Fruit fly (Drosophila melanogaster): ENCODE results near the gene CG6766.

CG6766 gene

dm6 chr2L:12030552-12031131 is 9.8 kb downstream of the CG6766 start:
- TF ChIP-seq EcR (GFP tag; optimal IDR thresholded peaks at IDR 0.05): no peak
- TF ChIP-seq Dll (optimal IDR thresholded peaks at IDR 0.05): no peak
- no peak for TF ChIP-seq pan (optimal IDR thresholded peaks at IDR 0.05)
- no peak for TF ChIP-seq usp (GFP tag; optimal IDR thresholded peaks at IDR 0.05)
- no peak for TF ChIP-seq psq (optimal IDR thresholded peaks at IDR 0.05)
- no peak for TF ChIP-seq CG8478 (optimal IDR thresholded peaks at IDR 0.05)

DNA sequence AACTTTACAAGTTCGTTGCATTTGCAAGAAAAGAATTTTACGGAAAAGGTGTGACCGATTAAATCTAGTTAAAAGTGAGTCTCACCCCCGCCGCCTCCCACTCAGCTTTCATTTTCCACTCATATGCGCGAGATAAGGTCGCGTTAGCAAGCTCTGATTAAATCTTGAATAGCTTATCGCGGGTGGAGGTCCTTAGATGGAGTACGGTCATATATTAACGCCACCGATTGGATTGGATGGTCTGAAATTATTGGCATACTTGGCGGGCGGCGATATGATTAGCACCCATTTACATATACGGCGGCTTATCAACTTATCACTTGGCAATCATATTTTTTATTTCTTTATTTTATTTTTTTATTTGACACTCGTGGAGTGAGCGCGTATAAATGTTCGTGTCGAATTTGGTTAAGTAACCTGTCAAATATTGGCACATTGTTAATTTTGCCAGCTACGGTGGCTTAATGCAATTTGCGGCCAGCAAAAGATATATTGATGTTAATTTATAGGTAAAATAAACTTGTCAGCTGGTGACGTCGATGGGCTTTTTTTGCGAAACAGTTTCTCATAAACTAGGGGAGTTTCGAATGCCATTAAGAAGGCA is 10.8 kb downstream of the CG6766 start:
- TF ChIP-seq EcR (GFP tag; optimal IDR thresholded peaks at IDR 0.05): no peak
- TF ChIP-seq usp (GFP tag; optimal IDR thresholded peaks at IDR 0.05): no peak
- no peak for TF ChIP-seq pan (optimal IDR thresholded peaks at IDR 0.05)
- no peak for TF ChIP-seq Dll (optimal IDR thresholded peaks at IDR 0.05)
- no peak for TF ChIP-seq CG8478 (optimal IDR thresholded peaks at IDR 0.05)
- no peak for TF ChIP-seq psq (optimal IDR thresholded peaks at IDR 0.05)

DNA sequence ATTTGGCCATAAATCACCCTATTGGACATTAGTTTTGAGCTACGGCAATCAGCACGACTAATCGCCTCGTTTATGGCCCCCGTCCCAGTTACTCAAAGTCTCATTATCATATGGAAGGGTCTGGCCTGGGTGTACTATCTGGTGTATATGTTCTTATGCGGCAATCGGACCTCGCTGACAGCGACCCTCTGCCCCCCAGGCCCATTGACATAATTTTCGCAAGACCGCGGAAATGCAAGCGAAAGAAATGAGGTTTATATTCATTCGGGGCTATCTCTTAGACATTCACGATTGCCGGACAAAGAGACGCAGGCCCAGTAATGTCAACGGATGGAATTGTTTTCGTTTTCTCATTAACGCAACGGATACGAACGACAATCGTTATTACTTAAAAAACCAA is 11.7 kb downstream of the CG6766 start:
- TF ChIP-seq CG8478 (optimal IDR thresholded peaks at IDR 0.05) (no peak), pan (optimal IDR thresholded peaks at IDR 0.05) (no peak), EcR (GFP tag; optimal IDR thresholded peaks at IDR 0.05) (no peak), psq (optimal IDR thresholded peaks at IDR 0.05) (no peak), Dll (optimal IDR thresholded peaks at IDR 0.05) (no peak), usp (GFP tag; optimal IDR thresholded peaks at IDR 0.05) (no peak)

DNA sequence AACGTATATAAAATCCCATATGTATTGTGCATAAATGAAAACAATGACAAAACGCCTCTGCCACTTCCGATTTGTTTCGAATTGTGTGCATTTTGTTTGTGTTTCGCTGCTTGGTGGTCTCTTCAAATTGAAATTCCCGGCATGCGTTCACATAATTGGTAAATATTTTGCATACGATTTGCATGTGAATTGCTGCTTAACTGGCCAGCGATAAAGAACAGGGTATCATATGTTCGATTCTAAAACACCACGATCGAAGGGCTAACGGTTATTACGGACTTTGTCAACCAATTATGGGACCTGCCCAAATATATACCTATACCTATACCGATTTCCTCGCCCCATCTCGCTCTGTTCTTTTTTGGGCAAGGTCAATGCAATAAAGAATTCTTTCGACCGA is 12.4 kb downstream of the CG6766 start:
- no peak for TF ChIP-seq psq (optimal IDR thresholded peaks at IDR 0.05)
- no peak for TF ChIP-seq CG8478 (optimal IDR thresholded peaks at IDR 0.05)
- no peak for TF ChIP-seq pan (optimal IDR thresholded peaks at IDR 0.05)
- no peak for TF ChIP-seq usp (GFP tag; optimal IDR thresholded peaks at IDR 0.05)
- no peak for TF ChIP-seq EcR (GFP tag; optimal IDR thresholded peaks at IDR 0.05)
- no peak for TF ChIP-seq Dll (optimal IDR thresholded peaks at IDR 0.05)

dm6 chr2L:12027435-12027834 is 13.1 kb downstream of the CG6766 start, which contains the start of gene dmGlut:
TSS of gene dmGlut (plus strand) at chr2L:12027438.
- TF ChIP-seq Dll (optimal IDR thresholded peaks at IDR 0.05) (no peak), EcR (GFP tag; optimal IDR thresholded peaks at IDR 0.05) (no peak), CG8478 (optimal IDR thresholded peaks at IDR 0.05) (no peak), pan (optimal IDR thresholded peaks at IDR 0.05) (no peak), usp (GFP tag; optimal IDR thresholded peaks at IDR 0.05) (no peak), psq (optimal IDR thresholded peaks at IDR 0.05) (no peak)

- TF ChIP-seq pan (optimal IDR thresholded peaks at IDR 0.05): no peak
- TF ChIP-seq psq (optimal IDR thresholded peaks at IDR 0.05): no peak
- TF ChIP-seq Dll (optimal IDR thresholded peaks at IDR 0.05): no peak
- TF ChIP-seq CG8478 (optimal IDR thresholded peaks at IDR 0.05): no peak
- no peak for TF ChIP-seq usp (GFP tag; optimal IDR thresholded peaks at IDR 0.05)
- no peak for TF ChIP-seq EcR (GFP tag; optimal IDR thresholded peaks at IDR 0.05)
Measured at dm6 chr2L:12026458-12027431, 13.7 kb downstream of the CG6766 start.

DNA sequence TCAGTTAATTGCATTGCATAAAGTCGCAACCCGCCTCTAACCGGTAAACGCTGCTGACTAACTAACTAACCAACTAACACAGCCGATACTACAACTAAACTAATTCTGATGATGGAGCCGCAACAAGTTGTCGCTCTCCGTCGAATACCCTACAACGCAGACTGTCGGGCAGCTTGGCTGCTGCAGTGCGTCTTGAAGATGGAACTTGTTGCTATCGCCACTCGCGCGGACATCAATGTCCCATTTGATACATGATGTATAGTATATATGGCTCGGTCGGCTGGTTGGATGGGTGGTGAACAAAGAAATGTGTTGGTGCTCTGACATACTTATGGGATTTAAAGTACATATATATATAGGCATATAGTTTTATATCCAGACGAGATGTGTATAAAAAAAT is 15.0 kb downstream of the CG6766 start:
- TF ChIP-seq usp (GFP tag; optimal IDR thresholded peaks at IDR 0.05) (no peak), psq (optimal IDR thresholded peaks at IDR 0.05) (no peak), CG8478 (optimal IDR thresholded peaks at IDR 0.05) (no peak), EcR (GFP tag; optimal IDR thresholded peaks at IDR 0.05) (no peak), pan (optimal IDR thresholded peaks at IDR 0.05) (no peak), Dll (optimal IDR thresholded peaks at IDR 0.05) (no peak)

DNA sequence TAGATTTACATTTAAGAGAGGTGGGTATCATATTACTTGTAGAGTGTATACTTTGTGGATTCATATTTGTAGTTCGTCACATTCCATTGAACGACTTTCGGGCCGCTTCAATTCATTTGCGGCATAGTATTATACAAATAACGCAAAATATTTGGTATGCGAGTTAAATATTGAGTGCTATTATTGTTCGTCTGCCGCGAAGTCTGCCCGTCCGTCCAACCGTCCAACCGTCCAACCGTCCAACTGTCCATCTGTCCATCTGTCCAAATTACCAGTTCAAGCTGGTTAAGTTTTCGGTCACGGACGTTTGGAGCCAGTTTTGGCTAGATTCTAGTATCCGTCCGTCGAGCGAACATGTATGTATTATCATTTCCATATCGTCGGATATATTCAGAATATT is 16.4 kb downstream of the CG6766 start:
- TF ChIP-seq CG8478 (optimal IDR thresholded peaks at IDR 0.05) (no peak), psq (optimal IDR thresholded peaks at IDR 0.05) (no peak), usp (GFP tag; optimal IDR thresholded peaks at IDR 0.05) (no peak), EcR (GFP tag; optimal IDR thresholded peaks at IDR 0.05) (no peak), Dll (optimal IDR thresholded peaks at IDR 0.05) (no peak), pan (optimal IDR thresholded peaks at IDR 0.05) (no peak)

dm6 chr2L:12021193-12021592 is 19.3 kb downstream of the CG6766 start:
- TF ChIP-seq CG8478 (optimal IDR thresholded peaks at IDR 0.05) (no peak), Dll (optimal IDR thresholded peaks at IDR 0.05) (no peak), pan (optimal IDR thresholded peaks at IDR 0.05) (no peak), EcR (GFP tag; optimal IDR thresholded peaks at IDR 0.05) (no peak), usp (GFP tag; optimal IDR thresholded peaks at IDR 0.05) (no peak), psq (optimal IDR thresholded peaks at IDR 0.05) (no peak)

dm6 chr2L:12020735-12021134 is 19.8 kb downstream of the CG6766 start, which contains the start of gene Wdr81:
TSS of gene Wdr81 (minus strand) at chr2L:12020960.
- no peak for TF ChIP-seq Dll (optimal IDR thresholded peaks at IDR 0.05)
- no peak for TF ChIP-seq usp (GFP tag; optimal IDR thresholded peaks at IDR 0.05)
- no peak for TF ChIP-seq pan (optimal IDR thresholded peaks at IDR 0.05)
- no peak for TF ChIP-seq psq (optimal IDR thresholded peaks at IDR 0.05)
- TF ChIP-seq CG8478 (optimal IDR thresholded peaks at IDR 0.05): no peak
- TF ChIP-seq EcR (GFP tag; optimal IDR thresholded peaks at IDR 0.05): no peak

DNA sequence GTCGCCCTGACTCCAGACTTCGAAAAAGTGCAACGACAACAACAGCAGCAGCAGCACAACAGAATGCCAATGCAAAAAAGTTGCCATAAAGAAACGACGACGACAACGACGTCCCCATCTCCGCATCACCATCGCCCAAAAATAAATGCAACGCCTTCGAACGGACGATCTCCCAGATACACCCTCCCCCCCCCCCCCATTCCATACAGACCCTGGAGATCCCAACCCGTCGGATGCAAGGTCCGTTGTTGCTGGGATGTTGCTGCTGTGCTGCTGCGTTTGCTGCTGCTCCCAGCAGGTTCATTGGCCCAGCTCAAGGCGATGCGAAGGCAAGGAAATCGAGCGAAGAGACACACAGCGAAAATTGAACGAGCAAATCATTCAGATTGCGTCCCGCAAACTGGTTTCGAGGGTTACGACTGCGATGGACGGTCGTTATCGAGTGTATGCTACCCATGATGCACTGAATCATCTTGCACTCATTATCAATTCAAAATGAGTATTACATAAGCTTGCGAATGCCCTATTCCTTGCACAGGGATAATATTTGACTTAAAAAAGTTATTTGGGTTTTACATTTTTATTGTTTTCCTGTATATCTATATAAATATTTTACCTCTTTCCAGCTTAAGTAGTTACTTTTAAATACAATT is 26.6 kb downstream of the CG6766 start:
- peak in 1 of 2 experiments; percentile 97 for TF ChIP-seq EcR (GFP tag; optimal IDR thresholded peaks at IDR 0.05)
- TF ChIP-seq Dll (optimal IDR thresholded peaks at IDR 0.05): no peak
- no peak for TF ChIP-seq CG8478 (optimal IDR thresholded peaks at IDR 0.05)
- no peak for TF ChIP-seq usp (GFP tag; optimal IDR thresholded peaks at IDR 0.05)
- no peak for TF ChIP-seq pan (optimal IDR thresholded peaks at IDR 0.05)
- no peak for TF ChIP-seq psq (optimal IDR thresholded peaks at IDR 0.05)

Measured in whole organism.